Fruit fly (Drosophila melanogaster) whole organism, pupa: ENCODE results near the gene Atg3.

Experiments
- CG10348 ChIP-seq: fragments of 200-800 bp; sonication (Bioruptor generic); IDR thresholded peaks from 2 replicates; pipeline ENCODE4 v1.3.6; 2022; ENCODE audit warnings: missing biosample characterization, missing genetic modification characterization
- CG15710 ChIP-seq: fragments of 200-800 bp; sonication (Bioruptor generic); optimal IDR thresholded peaks from 2 replicates; lab custom pipeline; 2018; ENCODE audit warnings: missing biosample characterization, mild to moderate bottlenecking, missing genetic modification characterization, moderate library complexity
- CG17806 ChIP-seq: fragments of 200-800 bp; sonication (Bioruptor generic); optimal IDR thresholded peaks from 2 replicates; lab custom pipeline; 2018; ENCODE audit warnings: missing biosample characterization, mild to moderate bottlenecking, missing genetic modification characterization, moderate library complexity
- CG32121 ChIP-seq: fragments of 200-800 bp; sonication (Bioruptor generic); IDR thresholded peaks from 2 replicates; pipeline ENCODE4 v1.3.6; 2022; ENCODE audit warnings: missing biosample characterization, missing genetic modification characterization
- CG34367 ChIP-seq: fragments of 200-800 bp; sonication (Bioruptor generic); optimal IDR thresholded peaks from 2 replicates; lab custom pipeline; 2018; ENCODE audit warnings: missing biosample characterization, mild to moderate bottlenecking, missing genetic modification characterization
- CG8159 ChIP-seq: fragments of 200-800 bp; sonication (Bioruptor generic); optimal IDR thresholded peaks from 3 replicates; lab custom pipeline; 2018; ENCODE audit warnings: missing biosample characterization, mild to moderate bottlenecking, missing genetic modification characterization, moderate library complexity
- D1 ChIP-seq: fragments of 200-800 bp; sonication (Bioruptor generic); optimal IDR thresholded peaks from 2 replicates; lab custom pipeline; 2018; ENCODE audit warnings: missing biosample characterization, mild to moderate bottlenecking, missing genetic modification characterization, moderate library complexity
- Ets98B ChIP-seq: fragments of 200-800 bp; sonication (Bioruptor generic); IDR thresholded peaks from 2 replicates; pipeline ENCODE4 v1.3.6; 2022; ENCODE audit warnings: missing biosample characterization, missing genetic modification characterization
- Pif1A ChIP-seq: fragments of 200-800 bp; sonication (Bioruptor generic); optimal IDR thresholded peaks from 3 replicates; lab custom pipeline; 2016; ENCODE audit warnings: missing biosample characterization, missing genetic modification characterization
- Snoo ChIP-seq: fragments of 200-800 bp; sonication (Bioruptor generic); optimal IDR thresholded peaks from 3 replicates; lab custom pipeline; 2017; ENCODE audit warnings: missing biosample characterization, mild to moderate bottlenecking, missing genetic modification characterization, inconsistent platforms
- rn ChIP-seq: fragments of 200-800 bp; sonication (Bioruptor generic); IDR thresholded peaks from 2 replicates; pipeline ENCODE4 v1.3.6; 2022; ENCODE audit warnings: missing biosample characterization, missing genetic modification characterization

dm6 chr3L:18786066-18786426 lies 37.6 kb downstream of the Atg3 start:
- TF ChIP-seq Pif1A (GFP tag; lab: Kevin White, UChicago), result no peak
- TF ChIP-seq Ets98B (GFP tag; lab: Robert Waterston, UW), result no peak
- no peak for TF ChIP-seq D1 (tag; lab: Kevin White, UChicago)
- no peak for TF ChIP-seq rn
- TF ChIP-seq CG34367 (tag; lab: Kevin White, UChicago), result no peak
- TF ChIP-seq CG32121 (GFP tag; lab: Robert Waterston, UW), result no peak
- no peak for TF ChIP-seq CG15710 (tag; lab: Kevin White, UChicago)
- TF ChIP-seq CG10348 (GFP tag; lab: Robert Waterston, UW), result no peak
- TF ChIP-seq Snoo (tag; lab: Kevin White, UChicago), result no peak
- no peak for TF ChIP-seq CG17806 (tag; lab: Kevin White, UChicago)
- no peak for TF ChIP-seq CG8159
